Worm (Caenorhabditis elegans) whole organism, midembryonic: ENCODE data around the gene popl-1.

ENCODE experiments used
- T22C8.4 ChIP-seq: fragments of 200-800 bp; sonication (Bioruptor generic); IDR thresholded peaks from 2 replicates; pipeline ENCODE4 v1.3.6; 2022; ENCODE audit warnings: missing genetic modification characterization, missing compliant biosample characterization
- flt-1 ChIP-seq: fragments of 200-800 bp; sonication (Bioruptor generic); IDR thresholded peaks from 2 replicates; pipeline ENCODE4 v1.3.6; 2022; ENCODE audit warnings: missing genetic modification characterization, missing compliant biosample characterization
- med-1 ChIP-seq: sonication (generic microtip); optimal IDR thresholded peaks from 2 replicates; lab custom pipeline; 2017; ENCODE audit warnings: missing genetic modification characterization, mild to moderate bottlenecking, missing compliant biosample characterization, antibody characterized with exemption, missing genetic modification reagents; ENCODE audit not compliant: insufficient read depth
- ztf-23 ChIP-seq: fragments of 200-800 bp; sonication (Bioruptor generic); IDR thresholded peaks from 2 replicates; pipeline ENCODE4 v1.3.6; 2022; ENCODE audit warnings: missing genetic modification reagents, missing genetic modification characterization, missing compliant biosample characterization
- ztf-29 ChIP-seq: fragments of 200-800 bp; sonication (Bioruptor generic); IDR thresholded peaks from 2 replicates; pipeline ENCODE4 v1.3.6; 2022; ENCODE audit warnings: missing genetic modification reagents, missing genetic modification characterization, missing compliant biosample characterization

DNA sequence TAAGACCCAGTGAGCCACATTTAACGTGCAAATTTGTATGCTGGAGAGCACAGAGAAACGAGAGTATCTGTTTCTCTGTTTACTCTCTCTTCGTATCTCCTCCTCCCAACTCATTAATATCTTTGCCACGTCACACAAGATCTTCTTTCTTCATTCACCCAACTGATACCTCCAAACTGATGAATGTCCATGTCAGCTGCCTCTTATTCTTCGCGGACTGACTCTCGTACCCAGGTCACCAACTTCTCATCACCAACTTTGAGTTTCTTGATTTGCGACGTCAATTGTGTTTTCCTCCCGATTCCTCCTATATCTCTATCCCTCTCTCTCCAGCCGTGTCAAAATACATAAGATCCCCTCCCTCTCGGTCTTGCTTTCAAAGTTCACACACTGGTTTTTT lies 28.4 kb downstream of the popl-1 start:
- TF ChIP-seq T22C8.4 (GFP tag; lab: Robert Waterston, UW) (no peak), med-1 (GFP tag; lab: Kevin White, UChicago) (no peak), ztf-29 (no peak), flt-1 (GFP tag; lab: Robert Waterston, UW) (no peak), ztf-23 (GFP tag; lab: Robert Waterston, UW) (no peak)
